Fruit fly (Drosophila melanogaster) whole organism, embryonic: Measurements from ENCODE around the gene FRG1.

Experiments used
- Antp ChIP-seq: fragments of 200-800 bp; sonication (Bioruptor generic); optimal IDR thresholded peaks from 3 replicates; lab custom pipeline; 2016; ENCODE audit warnings: missing biosample characterization, missing genetic modification characterization
- Awh ChIP-seq: fragments of 200-800 bp; sonication (Bioruptor generic); IDR thresholded peaks from 2 replicates; pipeline ENCODE4, ENCODE4 v1.3.6; 2022; ENCODE audit warnings: missing biosample characterization, missing genetic modification characterization
- C15 ChIP-seq: fragments of 200-800 bp; sonication (Bioruptor generic); IDR thresholded peaks from 3 replicates; pipeline ENCODE4 v1.3.6; 2022; ENCODE audit warnings: missing biosample characterization, missing genetic modification characterization
- CG10543 ChIP-seq: fragments of 200-800 bp; sonication (Bioruptor generic); optimal IDR thresholded peaks from 3 replicates; lab custom pipeline; 2017; ENCODE audit warnings: missing biosample characterization, mild to moderate bottlenecking, missing genetic modification characterization, moderate library complexity
- CG11247 ChIP-seq: fragments of 200-800 bp; sonication (Bioruptor generic); IDR thresholded peaks from 2 replicates; pipeline ENCODE4 v1.3.6; 2022; ENCODE audit warnings: missing biosample characterization, missing genetic modification characterization
- CG11456 ChIP-seq: fragments of 200-800 bp; sonication (Bioruptor generic); IDR thresholded peaks from 3 replicates; pipeline ENCODE4 v1.3.6; 2022; ENCODE audit warnings: missing biosample characterization, missing genetic modification characterization
- CG13296 ChIP-seq: fragments of 200-800 bp; sonication (Bioruptor generic); optimal IDR thresholded peaks from 3 replicates; lab custom pipeline; 2018; ENCODE audit warnings: missing biosample characterization, mild to moderate bottlenecking, missing genetic modification characterization
- CG13775 ChIP-seq: fragments of 200-800 bp; sonication (Bioruptor generic); optimal IDR thresholded peaks from 3 replicates; lab custom pipeline; 2017; ENCODE audit warnings: missing biosample characterization, mild to moderate bottlenecking, missing genetic modification characterization
- CG14014 ChIP-seq: fragments of 200-800 bp; sonication (Bioruptor generic); IDR thresholded peaks from 2 replicates; pipeline ENCODE4 v1.3.6; 2022; ENCODE audit warnings: missing biosample characterization, missing genetic modification characterization
- CG15011 ChIP-seq: fragments of 200-800 bp; sonication (Bioruptor generic); optimal IDR thresholded peaks from 3 replicates; lab custom pipeline; 2018; ENCODE audit warnings: missing biosample characterization, mild to moderate bottlenecking, missing genetic modification characterization
- CG16863 ChIP-seq: fragments of 200-800 bp; sonication (Bioruptor generic); optimal IDR thresholded peaks from 3 replicates; lab custom pipeline; 2016; ENCODE audit warnings: missing biosample characterization, missing genetic modification characterization
- CG17612 ChIP-seq: fragments of 200-800 bp; sonication (Bioruptor generic); IDR thresholded peaks from 2 replicates; pipeline ENCODE4 v1.3.6; 2022; ENCODE audit warnings: missing biosample characterization, missing genetic modification characterization
- CG18011 ChIP-seq: fragments of 200-800 bp; sonication (Bioruptor generic); optimal IDR thresholded peaks from 2 replicates; lab custom pipeline; 2017; ENCODE audit warnings: missing biosample characterization, missing genetic modification characterization, mild to moderate bottlenecking, moderate library complexity, missing genotype
- CG2678 ChIP-seq: fragments of 200-800 bp; sonication (Bioruptor generic); optimal IDR thresholded peaks from 3 replicates; lab custom pipeline; 2019; ENCODE audit warnings: missing biosample characterization, mild to moderate bottlenecking, missing genetic modification characterization, moderate library complexity
- CG3163 ChIP-seq: fragments of 200-800 bp; sonication (Bioruptor generic); optimal IDR thresholded peaks from 3 replicates; lab custom pipeline; 2016; ENCODE audit warnings: missing biosample characterization, missing genetic modification characterization
- CG3726 ChIP-seq: fragments of 200-800 bp; sonication (Bioruptor generic); IDR thresholded peaks from 3 replicates; pipeline ENCODE4, ENCODE4 v1.3.6; 2022; ENCODE audit warnings: missing biosample characterization, missing genetic modification characterization
- CG5953 ChIP-seq: fragments of 200-800 bp; sonication (Bioruptor generic); IDR thresholded peaks from 2 replicates; pipeline ENCODE4 v1.3.6; 2022; ENCODE audit warnings: missing biosample characterization, missing genetic modification characterization
- CG6654 ChIP-seq: fragments of 200-800 bp; sonication (Bioruptor generic); optimal IDR thresholded peaks from 2 replicates; lab custom pipeline; 2017; ENCODE audit warnings: missing biosample characterization, mild to moderate bottlenecking, missing genetic modification characterization
- CG7839 ChIP-seq: fragments of 200-800 bp; sonication (Bioruptor generic); optimal IDR thresholded peaks from 3 replicates; lab custom pipeline; 2018; ENCODE audit warnings: missing biosample characterization, mild to moderate bottlenecking, missing genetic modification characterization, moderate library complexity
- CG8359 ChIP-seq: fragments of 200-800 bp; sonication (Bioruptor generic); optimal IDR thresholded peaks from 2 replicates; lab custom pipeline; 2017; ENCODE audit warnings: missing biosample characterization, mild to moderate bottlenecking, missing genetic modification characterization, borderline replicate concordance
- CG9609 ChIP-seq: fragments of 200-800 bp; sonication (Bioruptor generic); optimal IDR thresholded peaks from 3 replicates; lab custom pipeline; 2016; ENCODE audit warnings: missing biosample characterization, missing genetic modification characterization
- CrebB ChIP-seq: fragments of 200-800 bp; sonication (Bioruptor generic); optimal IDR thresholded peaks from 3 replicates; lab custom pipeline; 2018; ENCODE audit warnings: missing biosample characterization, mild to moderate bottlenecking, missing genetic modification characterization
- GATAe ChIP-seq: fragments of 200-800 bp; sonication (Bioruptor generic); conservative IDR thresholded peaks from 2 replicates; pipeline ENCODE4 v1.3.6; 2022; ENCODE audit warnings: missing biosample characterization, missing genetic modification characterization
- Gug ChIP-seq: fragments of 200-800 bp; sonication (Bioruptor generic); IDR thresholded peaks from 4 replicates; pipeline ENCODE4 v1.3.6; 2022; ENCODE audit warnings: missing biosample characterization, missing genetic modification characterization
- HLHmδ ChIP-seq: fragments of 200-800 bp; sonication (Bioruptor generic); optimal IDR thresholded peaks from 2 replicates; lab custom pipeline; 2018; ENCODE audit warnings: missing biosample characterization, mild to moderate bottlenecking, missing genetic modification characterization, moderate library complexity
- Lim3 ChIP-seq: fragments of 200-800 bp; sonication (Bioruptor generic); IDR thresholded peaks from 2 replicates; pipeline ENCODE4 v1.3.6; 2022; ENCODE audit warnings: missing biosample characterization, missing genetic modification characterization
- Meics ChIP-seq: fragments of 200-800 bp; sonication (Bioruptor generic); optimal IDR thresholded peaks from 2 replicates; lab custom pipeline; 2017; ENCODE audit warnings: missing biosample characterization, mild to moderate bottlenecking, missing genetic modification characterization
- Stat92E ChIP-seq, 3 experiments: fragments of >200 bp in 2 of 3; fragments of 200-800 bp in 1 of 3; sonication (Bioruptor generic) in 1 of 3; optimal IDR thresholded peaks; 2 replicates each; lab custom pipeline; 2017 to 2019; ENCODE audit warnings: missing biosample characterization in 3 of 3, missing genetic modification characterization in 3 of 3, mild to moderate bottlenecking in 1 of 3, moderate library complexity in 1 of 3
- ab ChIP-seq: fragments of 200-800 bp; sonication (Bioruptor generic); optimal IDR thresholded peaks from 2 replicates; lab custom pipeline; 2016; ENCODE audit warnings: missing biosample characterization, missing genetic modification characterization
- chinmo ChIP-seq: fragments of 200-800 bp; sonication (Bioruptor generic); IDR thresholded peaks from 4 replicates; pipeline ENCODE4 v1.3.6; 2022; ENCODE audit warnings: missing biosample characterization, missing genetic modification characterization; ENCODE audit not compliant: partially characterized antibody
- dati ChIP-seq: fragments of 200-800 bp; sonication (Bioruptor generic); IDR thresholded peaks from 2 replicates; pipeline ENCODE4 v1.3.6; 2022; ENCODE audit warnings: missing biosample characterization, missing genetic modification characterization
- dysf ChIP-seq: fragments of 200-800 bp; sonication (Bioruptor generic); IDR thresholded peaks from 3 replicates; pipeline ENCODE4 v1.3.6; 2022; ENCODE audit warnings: missing biosample characterization, missing genetic modification characterization
- ewg ChIP-seq: fragments of 200-800 bp; sonication (Bioruptor generic); optimal IDR thresholded peaks from 3 replicates; lab custom pipeline; 2017; ENCODE audit warnings: mild to moderate bottlenecking, missing biosample characterization, missing genetic modification reagents, missing genetic modification characterization
- fd102C ChIP-seq: fragments of 200-800 bp; sonication (Bioruptor generic); optimal IDR thresholded peaks from 2 replicates; lab custom pipeline; 2018; ENCODE audit warnings: missing biosample characterization, mild to moderate bottlenecking, missing genetic modification characterization, moderate library complexity
- ftz-f1 ChIP-seq: fragments of 200-800 bp; sonication (Bioruptor generic); optimal IDR thresholded peaks from 2 replicates; lab custom pipeline; 2016; ENCODE audit warnings: missing biosample characterization, missing genetic modification characterization
- gcm ChIP-seq: fragments of 200-800 bp; sonication (Bioruptor generic); optimal IDR thresholded peaks from 2 replicates; lab custom pipeline; 2019; ENCODE audit warnings: missing biosample characterization, mild to moderate bottlenecking, missing genetic modification characterization, moderate library complexity
- nerfin-2 ChIP-seq: fragments of 200-800 bp; sonication (Bioruptor generic); IDR thresholded peaks from 2 replicates; pipeline ENCODE4 v1.3.6; 2022; ENCODE audit warnings: missing biosample characterization, missing genetic modification characterization; ENCODE audit not compliant: partially characterized antibody
- pan ChIP-seq, 4 experiments: fragments of >200 bp in 3 of 4; fragments of 200-800 bp in 1 of 4; sonication (Bioruptor generic) in 1 of 4; optimal IDR thresholded peaks in 3 of 4; IDR thresholded peaks in 1 of 4; 2 replicates each; pipeline versions ENCODE4 v1.3.6 to Lab custom; 2017 to 2022; ENCODE audit warnings: missing biosample characterization in 2 of 4, missing genetic modification characterization in 2 of 4, mixed read lengths in 1 of 4
- pros ChIP-seq: fragments of 200-800 bp; sonication (Bioruptor generic); optimal IDR thresholded peaks from 3 replicates; lab custom pipeline; 2019; ENCODE audit warnings: missing biosample characterization, mild to moderate bottlenecking, missing genetic modification characterization, moderate library complexity
- ro ChIP-seq: fragments of 200-800 bp; sonication (Bioruptor generic); IDR thresholded peaks from 2 replicates; pipeline ENCODE4 v1.3.6; 2022; ENCODE audit warnings: missing biosample characterization, missing genetic modification characterization
- scrt ChIP-seq: fragments of 200-800 bp; sonication (Bioruptor generic); optimal IDR thresholded peaks from 2 replicates; lab custom pipeline; 2018; ENCODE audit warnings: missing biosample characterization, mild to moderate bottlenecking, missing genetic modification characterization, moderate library complexity
- sens-2 ChIP-seq: fragments of 200-800 bp; sonication (Bioruptor generic); IDR thresholded peaks from 2 replicates; pipeline ENCODE4 v1.3.6; 2022; ENCODE audit warnings: missing biosample characterization, missing genetic modification characterization
- slbo ChIP-seq: fragments of 200-800 bp; sonication (Bioruptor generic); IDR thresholded peaks from 2 replicates; pipeline ENCODE4 v1.3.6; 2022; ENCODE audit warnings: missing biosample characterization, missing genetic modification characterization
- sr ChIP-seq: fragments of 200-800 bp; sonication (Bioruptor generic); IDR thresholded peaks from 3 replicates; pipeline ENCODE4 v1.3.6; 2022; ENCODE audit warnings: missing biosample characterization, missing genetic modification characterization
- unc-4 ChIP-seq: fragments of 200-800 bp; sonication (Bioruptor generic); IDR thresholded peaks from 2 replicates; pipeline ENCODE4 v1.3.6; 2022; ENCODE audit warnings: missing biosample characterization, missing genetic modification characterization; ENCODE audit not compliant: partially characterized antibody
- wor ChIP-seq: fragments of 200-800 bp; sonication (Bioruptor generic); IDR thresholded peaks from 2 replicates; pipeline ENCODE4 v1.3.6; 2022; ENCODE audit warnings: missing biosample characterization, missing genetic modification characterization
- z ChIP-seq: fragments of 200-800 bp; sonication (Bioruptor generic); IDR thresholded peaks from 3 replicates; pipeline ENCODE4 v1.3.6; 2022; ENCODE audit warnings: missing biosample characterization, missing genetic modification characterization
- zen2 ChIP-seq: fragments of 200-800 bp; sonication (Bioruptor generic); IDR thresholded peaks from 3 replicates; pipeline ENCODE4 v1.3.6; 2022; ENCODE audit warnings: missing biosample characterization, missing genetic modification characterization; ENCODE audit not compliant: partially characterized antibody
- zfh1 ChIP-seq: fragments of 200-800 bp; sonication (Bioruptor generic); IDR thresholded peaks from 3 replicates; pipeline ENCODE4 v1.3.6; 2022; ENCODE audit warnings: missing biosample characterization, missing genetic modification characterization

The FRG1 gene

DNA sequence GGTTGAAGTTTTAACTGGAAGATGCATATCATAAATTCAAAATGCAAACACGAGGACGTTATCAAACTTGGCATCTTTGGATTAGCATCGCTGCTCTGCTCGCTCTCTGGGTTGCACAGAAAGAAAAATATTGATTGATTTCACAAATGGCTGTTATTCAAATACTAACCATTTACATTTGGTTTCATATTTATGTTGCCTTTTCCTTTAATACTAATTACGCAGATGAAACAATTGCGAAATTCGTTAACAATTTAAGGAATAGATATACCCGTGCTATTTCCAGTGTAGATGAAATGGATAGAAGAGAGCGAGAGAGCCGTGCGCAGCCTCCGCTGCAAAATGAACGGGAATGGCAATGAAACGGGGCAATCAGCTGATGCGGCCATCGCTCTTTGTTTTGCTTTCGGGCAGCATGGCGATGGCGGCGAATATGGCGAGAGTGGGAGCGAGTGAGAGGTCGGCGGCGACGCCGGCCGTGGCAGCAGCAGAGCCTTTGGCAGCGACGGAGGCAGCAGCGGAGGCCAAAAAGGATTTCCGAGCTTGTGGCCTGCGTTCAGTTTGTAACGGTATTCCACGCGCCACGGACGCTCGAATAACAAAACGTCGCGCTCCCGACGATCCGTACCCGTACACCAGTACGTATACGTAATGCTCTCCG is 49.1 kb downstream of the FRG1 start, which contains the start of gene rdgC (continued):
- TF ChIP-seq zfh1 (GFP tag; lab: Robert Waterston, UW) (peak; percentile 97), sens-2 (GFP tag; lab: Robert Waterston, UW) (peak; percentile 88), HLHmδ (GFP tag; lab: Kevin White, UChicago) (no peak), CG14014 (GFP tag; lab: Robert Waterston, UW) (peak; percentile 95), CG13775 (GFP tag; lab: Kevin White, UChicago) (peak; percentile 87), ab (GFP tag; lab: Kevin White, UChicago) (peak; percentile 33), CG10543 (GFP tag; lab: Kevin White, UChicago) (peak; percentile 77), CG8359 (GFP tag; lab: Kevin White, UChicago) (peak; percentile 85), scrt (GFP tag; lab: Kevin White, UChicago) (peak; percentile 94), sr (GFP tag; lab: Robert Waterston, UW) (peak; percentile 94), fd102C (GFP tag; lab: Kevin White, UChicago) (peak; percentile 56), ftz-f1 (GFP tag; lab: Kevin White, UChicago) (peak; percentile 77), CG6654 (GFP tag; lab: Kevin White, UChicago) (peak; percentile 75), unc-4 (GFP tag; lab: Robert Waterston, UW) (0 out of 2 replicates have a peak, but pooled peaks have one; percentile 28), ro (GFP tag; lab: Robert Waterston, UW) (peak; percentile 82), dysf (GFP tag; lab: Robert Waterston, UW) (peak; percentile 98), nerfin-2 (GFP tag; lab: Robert Waterston, UW) (no peak), z (GFP tag; lab: Robert Waterston, UW) (peak; percentile 76), pan (optimal IDR thresholded peaks at IDR 0.05; lab: Kevin White, UChicago) (no peak), pan (GFP tag; optimal IDR thresholded peaks at IDR 0.05 in 1 of 2, IDR thresholded peaks at IDR 0.05 in 1 of 2) (peak in 1 of 2 experiments; percentile 98), Awh (GFP tag; lab: Robert Waterston, UW) (peak; percentile 97), Stat92E (GFP tag; optimal IDR thresholded peaks at IDR 0.05; lab: Kevin White, UChicago) (no peak), slbo (GFP tag; lab: Robert Waterston, UW) (peak; percentile 97), CG3726 (GFP tag; lab: Robert Waterston, UW) (peak; percentile 93), CG16863 (GFP tag; lab: Kevin White, UChicago) (peak; percentile 92), CG3163 (GFP tag; lab: Kevin White, UChicago) (peak; percentile 82), CG7839 (tag; lab: Kevin White, UChicago) (peak; percentile 97), Gug (GFP tag; lab: Robert Waterston, UW) (peak; percentile 91), CG15011 (peak; percentile 95), CG17612 (GFP tag; lab: Robert Waterston, UW) (peak; percentile 89), Meics (GFP tag; lab: Kevin White, UChicago) (peak; percentile 97), CG5953 (GFP tag; lab: Robert Waterston, UW) (peak; percentile 93), Antp (GFP tag; lab: Kevin White, UChicago) (peak; percentile 96), CG13296 (GFP tag; lab: Kevin White, UChicago) (peak; percentile 93), ewg (GFP tag; lab: Kevin White, UChicago) (peak; percentile 96), CrebB (tag; lab: Kevin White, UChicago) (peak; percentile 95), GATAe (GFP tag; lab: Robert Waterston, UW) (peak; percentile 84), CG2678 (tag; lab: Kevin White, UChicago) (peak; percentile 97), zen2 (GFP tag; lab: Robert Waterston, UW) (no peak), dati (peak; percentile 94), gcm (GFP tag; lab: Kevin White, UChicago) (peak; percentile 93), pros (GFP tag; lab: Kevin White, UChicago) (no peak), CG11247 (GFP tag; lab: Robert Waterston, UW) (peak; percentile 94), CG18011 (peak; percentile 81), chinmo (no peak), CG9609 (GFP tag; lab: Kevin White, UChicago) (peak; percentile 96), CG11456 (GFP tag; lab: Robert Waterston, UW) (peak; percentile 94), Lim3 (peak; percentile 93), C15 (GFP tag; lab: Robert Waterston, UW) (peak; percentile 95), wor (GFP tag; lab: Robert Waterston, UW) (peak; percentile 89)
